Fruit fly (Drosophila melanogaster) whole organism, embryonic: ENCODE measurements around the gene CG13622.

Experiments
- Atf6 ChIP-seq: fragments of 200-800 bp; sonication (Bioruptor generic); IDR thresholded peaks from 2 replicates; pipeline ENCODE4 v1.3.6; 2022; ENCODE audit warnings: missing biosample characterization, missing genetic modification characterization
- Awh ChIP-seq: fragments of 200-800 bp; sonication (Bioruptor generic); IDR thresholded peaks from 2 replicates; pipeline ENCODE4, ENCODE4 v1.3.6; 2022; ENCODE audit warnings: missing biosample characterization, missing genetic modification characterization
- Blimp-1 ChIP-seq: fragments of 200-800 bp; sonication (Bioruptor generic); optimal IDR thresholded peaks from 3 replicates; lab custom pipeline; 2018; ENCODE audit warnings: missing biosample characterization, missing genetic modification characterization, mild to moderate bottlenecking, moderate library complexity, missing genetic modification reagents
- BtbVII ChIP-seq: fragments of 200-800 bp; sonication (Bioruptor generic); optimal IDR thresholded peaks from 3 replicates; lab custom pipeline; 2017; ENCODE audit warnings: missing biosample characterization, mild to moderate bottlenecking, missing genetic modification characterization
- CG10959 ChIP-seq: fragments of 200-800 bp; sonication (Bioruptor generic); IDR thresholded peaks from 2 replicates; pipeline ENCODE4 v1.3.6; 2022; ENCODE audit warnings: missing biosample characterization, missing genetic modification characterization
- CG11398 ChIP-seq: fragments of 200-800 bp; sonication (Bioruptor generic); optimal IDR thresholded peaks from 2 replicates; lab custom pipeline; 2016; ENCODE audit warnings: missing biosample characterization, missing genetic modification characterization
- CG11696 ChIP-seq: fragments of 200-800 bp; sonication (Bioruptor generic); IDR thresholded peaks from 2 replicates; pipeline ENCODE4 v1.3.6; 2022; ENCODE audit warnings: missing biosample characterization, missing genetic modification characterization
- CG12071 ChIP-seq: fragments of 200-800 bp; sonication (Bioruptor generic); optimal IDR thresholded peaks from 3 replicates; lab custom pipeline; 2018; ENCODE audit warnings: missing biosample characterization, mild to moderate bottlenecking, missing genetic modification characterization
- CG12236 ChIP-seq: fragments of 200-800 bp; sonication (Bioruptor generic); optimal IDR thresholded peaks from 2 replicates; lab custom pipeline; 2016; ENCODE audit warnings: missing biosample characterization, missing genetic modification characterization
- CG31224 ChIP-seq: fragments of 200-800 bp; sonication (Bioruptor generic); IDR thresholded peaks from 2 replicates; pipeline ENCODE4 v1.3.6; 2022; ENCODE audit warnings: missing biosample characterization, missing genetic modification characterization
- CG3163 ChIP-seq: fragments of 200-800 bp; sonication (Bioruptor generic); optimal IDR thresholded peaks from 3 replicates; lab custom pipeline; 2016; ENCODE audit warnings: missing biosample characterization, missing genetic modification characterization
- CG32772 ChIP-seq: fragments of 200-800 bp; sonication (Bioruptor generic); IDR thresholded peaks from 2 replicates; pipeline ENCODE4 v1.3.6; 2022; ENCODE audit warnings: missing biosample characterization, missing genetic modification characterization
- CG34224 ChIP-seq: fragments of 200-800 bp; sonication (Bioruptor generic); IDR thresholded peaks from 3 replicates; pipeline ENCODE4 v1.3.6; 2022; ENCODE audit warnings: missing biosample characterization, missing genetic modification characterization; ENCODE audit not compliant: partially characterized antibody
- CG4404 ChIP-seq: fragments of 200-800 bp; sonication (Bioruptor generic); IDR thresholded peaks from 2 replicates; pipeline ENCODE4 v1.3.6; 2022; ENCODE audit warnings: missing biosample characterization, missing genetic modification characterization
- CG4820 ChIP-seq: fragments of 200-800 bp; sonication (Bioruptor generic); optimal IDR thresholded peaks from 3 replicates; lab custom pipeline; 2016; ENCODE audit warnings: missing biosample characterization, missing genetic modification characterization
- CG5953 ChIP-seq: fragments of 200-800 bp; sonication (Bioruptor generic); IDR thresholded peaks from 2 replicates; pipeline ENCODE4 v1.3.6; 2022; ENCODE audit warnings: missing biosample characterization, missing genetic modification characterization
- CG6765 ChIP-seq: fragments of 200-800 bp; sonication (Bioruptor generic); optimal IDR thresholded peaks from 3 replicates; lab custom pipeline; 2017; ENCODE audit warnings: missing biosample characterization, mild to moderate bottlenecking, missing genetic modification characterization
- CG7745 ChIP-seq: fragments of 200-800 bp; sonication (Bioruptor generic); optimal IDR thresholded peaks from 2 replicates; lab custom pipeline; 2018; ENCODE audit warnings: missing biosample characterization, mild to moderate bottlenecking, missing genetic modification characterization, moderate library complexity
- CG7786 ChIP-seq: fragments of 200-800 bp; sonication (Bioruptor generic); optimal IDR thresholded peaks from 2 replicates; lab custom pipeline; 2016; ENCODE audit warnings: missing biosample characterization, missing genetic modification characterization
- CG8388 ChIP-seq: fragments of 200-800 bp; sonication (Bioruptor generic); optimal IDR thresholded peaks from 2 replicates; lab custom pipeline; 2019; ENCODE audit warnings: missing biosample characterization, mild to moderate bottlenecking, missing genetic modification characterization, moderate library complexity
- CG9215 ChIP-seq: fragments of 200-800 bp; sonication (Bioruptor generic); IDR thresholded peaks from 2 replicates; pipeline ENCODE4 v1.3.6; 2022; ENCODE audit warnings: missing biosample characterization, missing genetic modification characterization
- CG9876 ChIP-seq: fragments of 200-800 bp; sonication (Bioruptor generic); optimal IDR thresholded peaks from 2 replicates; lab custom pipeline; 2016; ENCODE audit warnings: missing biosample characterization, missing genetic modification characterization
- CHES-1-like ChIP-seq: fragments of 200-800 bp; sonication (Bioruptor generic); optimal IDR thresholded peaks from 2 replicates; lab custom pipeline; 2016; ENCODE audit warnings: missing biosample characterization, missing genetic modification characterization
- CrebB ChIP-seq: fragments of 200-800 bp; sonication (Bioruptor generic); optimal IDR thresholded peaks from 3 replicates; lab custom pipeline; 2018; ENCODE audit warnings: missing biosample characterization, mild to moderate bottlenecking, missing genetic modification characterization
- Dfd ChIP-seq, 2 experiments: fragments of >200 bp; optimal IDR thresholded peaks; 2 replicates each; lab custom pipeline; 2017; ENCODE audit warnings: missing biosample characterization in 2 of 2, missing genetic modification characterization in 2 of 2
- Elba2 ChIP-seq: fragments of 200-800 bp; sonication (Bioruptor generic); optimal IDR thresholded peaks from 3 replicates; lab custom pipeline; 2016; ENCODE audit warnings: missing biosample characterization, missing genetic modification characterization
- Gug ChIP-seq: fragments of 200-800 bp; sonication (Bioruptor generic); IDR thresholded peaks from 4 replicates; pipeline ENCODE4 v1.3.6; 2022; ENCODE audit warnings: missing biosample characterization, missing genetic modification characterization
- H2.0 ChIP-seq: fragments of 200-800 bp; sonication (Bioruptor generic); IDR thresholded peaks from 2 replicates; pipeline ENCODE4 v1.3.6; 2022; ENCODE audit warnings: missing biosample characterization, missing genetic modification characterization
- HmgZ ChIP-seq: fragments of 200-800 bp; sonication (Bioruptor generic); optimal IDR thresholded peaks from 2 replicates; lab custom pipeline; 2018; ENCODE audit warnings: missing biosample characterization, mild to moderate bottlenecking, missing genetic modification characterization
- Kr ChIP-seq: fragments of 200-800 bp; sonication (Bioruptor generic); optimal IDR thresholded peaks from 2 replicates; lab custom pipeline; 2017; ENCODE audit warnings: missing biosample characterization, mild to moderate bottlenecking, missing genetic modification characterization
- TFAM ChIP-seq: fragments of 200-800 bp; sonication (Bioruptor generic); optimal IDR thresholded peaks from 2 replicates; lab custom pipeline; 2017; ENCODE audit warnings: missing biosample characterization, missing genetic modification characterization, inconsistent platforms
- Vsx1 ChIP-seq: fragments of 200-800 bp; sonication (Bioruptor generic); optimal IDR thresholded peaks from 2 replicates; lab custom pipeline; 2017; ENCODE audit warnings: missing biosample characterization, mild to moderate bottlenecking, missing genetic modification characterization, missing genetic modification reagents
- ara ChIP-seq: fragments of 200-800 bp; sonication (Bioruptor generic); IDR thresholded peaks from 2 replicates; pipeline ENCODE4 v1.3.6; 2022; ENCODE audit warnings: missing biosample characterization, missing genetic modification characterization
- bigmax ChIP-seq: fragments of 200-800 bp; sonication (Bioruptor generic); optimal IDR thresholded peaks from 2 replicates; lab custom pipeline; 2018; ENCODE audit warnings: missing biosample characterization, mild to moderate bottlenecking, missing genetic modification characterization
- cad ChIP-seq: fragments of >200 bp; optimal IDR thresholded peaks from 2 replicates; lab custom pipeline; 2017; ENCODE audit warnings: missing biosample characterization, missing genetic modification characterization
- cas ChIP-seq: fragments of 200-800 bp; sonication (Bioruptor generic); IDR thresholded peaks from 2 replicates; pipeline ENCODE4 v1.3.6; 2022; ENCODE audit warnings: missing biosample characterization, missing genetic modification characterization
- caup ChIP-seq: fragments of 200-800 bp; sonication (Bioruptor generic); optimal IDR thresholded peaks from 3 replicates; lab custom pipeline; 2017; ENCODE audit warnings: missing biosample characterization, mild to moderate bottlenecking, missing genetic modification characterization, moderate library complexity; ENCODE audit not compliant: severe bottlenecking
- chif ChIP-seq, 2 experiments: fragments of 200-800 bp; sonication (Bioruptor generic); optimal IDR thresholded peaks; 3 replicates each; lab custom pipeline; 2016; ENCODE audit warnings: missing biosample characterization in 2 of 2, missing genetic modification characterization in 2 of 2
- chn ChIP-seq: fragments of 200-800 bp; sonication (Bioruptor generic); optimal IDR thresholded peaks from 2 replicates; lab custom pipeline; 2016; ENCODE audit warnings: missing biosample characterization, missing genetic modification characterization
- gce ChIP-seq: fragments of 200-800 bp; sonication (Bioruptor generic); IDR thresholded peaks from 3 replicates; pipeline ENCODE4 v1.3.6; 2022; ENCODE audit warnings: missing biosample characterization, missing genetic modification characterization
- hkb ChIP-seq, 2 experiments: fragments of 200-800 bp in 1 of 2; fragments of >200 bp in 1 of 2; sonication (Bioruptor generic) in 1 of 2; IDR thresholded peaks in 1 of 2; optimal IDR thresholded peaks in 1 of 2; 2 replicates each; pipeline versions ENCODE4 v1.3.6 to Lab custom; 2017 to 2022; ENCODE audit warnings: missing biosample characterization in 1 of 2, missing genetic modification characterization in 1 of 2
- lilli ChIP-seq: fragments of 200-800 bp; sonication (Bioruptor generic); optimal IDR thresholded peaks from 3 replicates; lab custom pipeline; 2016; ENCODE audit warnings: missing biosample characterization, missing genetic modification characterization
- lov ChIP-seq, 2 experiments: fragments of 200-800 bp in 1 of 2; fragments of >200 bp in 1 of 2; sonication (Bioruptor generic) in 1 of 2; IDR thresholded peaks in 1 of 2; optimal IDR thresholded peaks in 1 of 2; 2 replicates in 1 of 2; 3 replicates in 1 of 2; pipeline versions ENCODE4 v1.3.6 to Lab custom; 2017 to 2022; ENCODE audit warnings: missing biosample characterization in 1 of 2, missing genetic modification characterization in 1 of 2
- nom ChIP-seq: fragments of 200-800 bp; sonication (Bioruptor generic); optimal IDR thresholded peaks from 2 replicates; lab custom pipeline; 2017; ENCODE audit warnings: missing biosample characterization, missing genetic modification characterization, mild to moderate bottlenecking, moderate library complexity, missing genetic modification reagents
- pnt ChIP-seq: fragments of 200-800 bp; sonication (Bioruptor generic); optimal IDR thresholded peaks from 3 replicates; lab custom pipeline; 2016; ENCODE audit warnings: missing biosample characterization, missing genetic modification characterization
- sisA ChIP-seq: fragments of 200-800 bp; sonication (Bioruptor generic); IDR thresholded peaks from 2 replicates; pipeline ENCODE4 v1.3.6; 2022; ENCODE audit warnings: missing biosample characterization, missing genetic modification characterization
- sna ChIP-seq: fragments of 200-800 bp; sonication (Bioruptor generic); IDR thresholded peaks from 2 replicates; pipeline ENCODE4 v1.3.6; 2022; ENCODE audit warnings: missing biosample characterization, missing genetic modification characterization; ENCODE audit not compliant: partially characterized antibody
- sug ChIP-seq: fragments of 200-800 bp; optimal IDR thresholded peaks from 2 replicates; lab custom pipeline; 2019; ENCODE audit warnings: missing biosample characterization, mild to moderate bottlenecking, missing genetic modification characterization, moderate library complexity
- twi ChIP-seq: fragments of 200-800 bp; optimal IDR thresholded peaks from 2 replicates; lab custom pipeline; 2019; ENCODE audit warnings: missing biosample characterization, mild to moderate bottlenecking, missing genetic modification characterization, moderate library complexity
- yki ChIP-seq: fragments of >200 bp; optimal IDR thresholded peaks from 3 replicates; lab custom pipeline; 2018
- zf30C ChIP-seq: fragments of 200-800 bp; sonication (Bioruptor generic); optimal IDR thresholded peaks from 3 replicates; lab custom pipeline; 2018; ENCODE audit warnings: missing biosample characterization, mild to moderate bottlenecking, missing genetic modification characterization
- zfh1 ChIP-seq: fragments of 200-800 bp; sonication (Bioruptor generic); IDR thresholded peaks from 3 replicates; pipeline ENCODE4 v1.3.6; 2022; ENCODE audit warnings: missing biosample characterization, missing genetic modification characterization

CG13622 gene

dm6 chr3R:24530328-24530727 lies 6.8 kb upstream of the CG13622 start, which contains the start of the genes CG13623 and ana1 (continued):
- no peak for TF ChIP-seq CG4820 (GFP tag; lab: Kevin White, UChicago)
- no peak for TF ChIP-seq Vsx1 (GFP tag; lab: Kevin White, UChicago)
- TF ChIP-seq H2.0 (GFP tag; lab: Robert Waterston, UW) = no peak
- TF ChIP-seq CG31224 (GFP tag; lab: Robert Waterston, UW) = no peak
- no peak for TF ChIP-seq CG12071 (GFP tag; lab: Kevin White, UChicago)
- TF ChIP-seq CG32772 = no peak
- TF ChIP-seq CG8388 (GFP tag; lab: Kevin White, UChicago) = no peak
- TF ChIP-seq pnt (GFP tag; lab: Kevin White, UChicago) = no peak
- TF ChIP-seq Gug (GFP tag; lab: Robert Waterston, UW) = no peak
- TF ChIP-seq cas (GFP tag; lab: Robert Waterston, UW) = no peak
- TF ChIP-seq zf30C (GFP tag; lab: Kevin White, UChicago) = no peak
- no peak for TF ChIP-seq yki (lab: Kevin White, UChicago)
- TF ChIP-seq CG11696 (GFP tag; lab: Robert Waterston, UW) = no peak
- TF ChIP-seq Dfd (GFP tag; optimal IDR thresholded peaks at IDR 0.05; lab: Kevin White, UChicago) = no peak
- no peak for TF ChIP-seq BtbVII
- no peak for TF ChIP-seq zfh1 (GFP tag; lab: Robert Waterston, UW)
- TF ChIP-seq sisA (GFP tag; lab: Robert Waterston, UW) = no peak
- no peak for TF ChIP-seq Awh (GFP tag; lab: Robert Waterston, UW)
- TF ChIP-seq Atf6 (GFP tag; lab: Robert Waterston, UW) = no peak
- TF ChIP-seq ara (GFP tag; lab: Robert Waterston, UW) = no peak
- no peak for TF ChIP-seq CHES-1-like
- TF ChIP-seq CG5953 (GFP tag; lab: Robert Waterston, UW) = no peak
- no peak for TF ChIP-seq CG9876 (GFP tag; lab: Kevin White, UChicago)
- TF ChIP-seq caup = no peak
- no peak for TF ChIP-seq CG7786 (GFP tag; lab: Kevin White, UChicago)
- TF ChIP-seq lov (optimal IDR thresholded peaks at IDR 0.05; lab: Kevin White, UChicago) = no peak
- TF ChIP-seq lov (GFP tag; IDR thresholded peaks at IDR 0.05; lab: Robert Waterston, UW) = no peak
- TF ChIP-seq CG12236 (GFP tag; lab: Kevin White, UChicago) = no peak
- TF ChIP-seq CG6765 (GFP tag; lab: Kevin White, UChicago) = no peak
- no peak for TF ChIP-seq bigmax (GFP tag; lab: Kevin White, UChicago)
- TF ChIP-seq gce (GFP tag; lab: Robert Waterston, UW) = no peak
- TF ChIP-seq CG3163 (GFP tag; lab: Kevin White, UChicago) = no peak
- no peak for TF ChIP-seq CG9215 (GFP tag; lab: Robert Waterston, UW)
- no peak for TF ChIP-seq lilli
- no peak for TF ChIP-seq chif (GFP tag; optimal IDR thresholded peaks at IDR 0.05; lab: Kevin White, UChicago)
- TF ChIP-seq HmgZ (tag; lab: Kevin White, UChicago) = peak; percentile 1
- no peak for TF ChIP-seq CrebB
- TF ChIP-seq chn (GFP tag; lab: Kevin White, UChicago) = no peak
- TF ChIP-seq CG34224 (GFP tag; lab: Robert Waterston, UW) = peak; percentile 67; the same call in 2 of the 3 replicates
- no peak for TF ChIP-seq CG7745
- TF ChIP-seq CG10959 = no peak
- TF ChIP-seq Kr (GFP tag; lab: Kevin White, UChicago) = no peak
- no peak for TF ChIP-seq CG4404
- TF ChIP-seq sna (GFP tag; lab: Robert Waterston, UW) = peak; percentile 49; the same call in 1 of the 2 replicates
- no peak for TF ChIP-seq TFAM
- TF ChIP-seq nom (GFP tag; lab: Kevin White, UChicago) = no peak
- no peak for TF ChIP-seq cad
- no peak for TF ChIP-seq twi
- no peak for TF ChIP-seq Blimp-1 (GFP tag; lab: Kevin White, UChicago)
- peak; percentile 51 for TF ChIP-seq Elba2
- peak; percentile 20 for TF ChIP-seq hkb (optimal IDR thresholded peaks at IDR 0.05; lab: Kevin White, UChicago)
- TF ChIP-seq hkb (GFP tag; IDR thresholded peaks at IDR 0.05; lab: Robert Waterston, UW) = no peak
- TF ChIP-seq CG11398 (GFP tag; lab: Kevin White, UChicago) = no peak
- TF ChIP-seq sug (tag; lab: Kevin White, UChicago) = no peak
